Worm (Caenorhabditis elegans): ENCODE results near the gene C26B2.7.
A peak's percentile ranks its signal among the peaks of the same experiment; 100 is the strongest.

C26B2.7 gene

ce11 chrIV:8015726-8016312, at the start of gene C26B2.7:
TSS of gene C26B2.7 (plus strand) at chrIV:8016274.
- TF ChIP-seq ces-1 (GFP tag; optimal IDR thresholded peaks at IDR 0.05) (peak; percentile 70), mls-2 (tag; optimal IDR thresholded peaks at IDR 0.05) (peak; percentile 34), ham-2 (GFP tag; optimal IDR thresholded peaks at IDR 0.05) (peak; percentile 31), mep-1 (tag; optimal IDR thresholded peaks at IDR 0.05) (peak; percentile 20), sptf-1 (tag; optimal IDR thresholded peaks at IDR 0.05) (peak; percentile 79), unc-120 (tag; optimal IDR thresholded peaks at IDR 0.05; ENCODE audit: poor library complexity, severe bottlenecking) (peak; percentile 18), bed-3 (GFP tag; optimal IDR thresholded peaks at IDR 0.05) (peak; percentile 3), lin-32 (GFP tag; optimal IDR thresholded peaks at IDR 0.05) (peak; percentile 22), M03D4.4 (tag; optimal IDR thresholded peaks at IDR 0.05) (peak; percentile 35), lsy-2 (tag; optimal IDR thresholded peaks at IDR 0.05) (peak; percentile 41), drap-1 (GFP tag; optimal IDR thresholded peaks at IDR 0.05) (peak; percentile 11)

- TF ChIP-seq mab-5 (tag; optimal IDR thresholded peaks at IDR 0.05) (no peak), ztf-11 (tag; optimal IDR thresholded peaks at IDR 0.05) (no peak), lsy-2 (tag; optimal IDR thresholded peaks at IDR 0.05) (no peak), M03D4.4 (tag; optimal IDR thresholded peaks at IDR 0.05) (no peak), sem-2 (GFP tag; optimal IDR thresholded peaks at IDR 0.05) (no peak), unc-62 (GFP tag; optimal IDR thresholded peaks at IDR 0.05) (no peak), nhr-2 (tag; optimal IDR thresholded peaks at IDR 0.05) (no peak), snpc-4 (tag; optimal IDR thresholded peaks at IDR 0.05) (no peak)
These were observed 49.1 kb upstream of the C26B2.7 start, which contains the start of gene F57H12.5 for ce11 chrIV:7967006-7967405. TSS of gene F57H12.5 (plus strand) at chrIV:7967306.

- TF ChIP-seq ceh-39 (tag; optimal IDR thresholded peaks at IDR 0.05) (no peak), lin-32 (GFP tag; optimal IDR thresholded peaks at IDR 0.05) (no peak), snpc-4 (tag; optimal IDR thresholded peaks at IDR 0.05) (no peak), nhr-12 (tag; optimal IDR thresholded peaks at IDR 0.05) (no peak)
These were observed 39.9 kb upstream of the C26B2.7 start, which contains the start of gene F57H12.6 for ce11 chrIV:7976210-7976609. TSS of gene F57H12.6 (minus strand) at chrIV:7976310.

- TF ChIP-seq zip-8 (tag; optimal IDR thresholded peaks at IDR 0.05) = no peak
- TF ChIP-seq hlh-1 (tag; optimal IDR thresholded peaks at IDR 0.05) = no peak
- no peak for TF ChIP-seq lin-32 (GFP tag; optimal IDR thresholded peaks at IDR 0.05)
- TF ChIP-seq ztf-11 (tag; optimal IDR thresholded peaks at IDR 0.05) = no peak
- TF ChIP-seq lsy-2 (tag; optimal IDR thresholded peaks at IDR 0.05) = no peak
- no peak for TF ChIP-seq nhr-76 (tag; optimal IDR thresholded peaks at IDR 0.05)
- no peak for TF ChIP-seq tbx-8 (GFP tag; optimal IDR thresholded peaks at IDR 0.05)
- TF ChIP-seq ham-2 (GFP tag; optimal IDR thresholded peaks at IDR 0.05) = no peak
- TF ChIP-seq cnd-1 (tag; optimal IDR thresholded peaks at IDR 0.05) = no peak
- TF ChIP-seq sem-2 (GFP tag; optimal IDR thresholded peaks at IDR 0.05) = no peak
- TF ChIP-seq elt-1 (tag; optimal IDR thresholded peaks at IDR 0.05; ENCODE audit: borderline replicate concordance, insufficient read depth) = no peak
- no peak for TF ChIP-seq unc-62 (GFP tag; optimal IDR thresholded peaks at IDR 0.05)
- TF ChIP-seq unc-120 (tag; optimal IDR thresholded peaks at IDR 0.05; ENCODE audit: poor library complexity, severe bottlenecking) = no peak
- no peak for TF ChIP-seq pha-4 (tag; optimal IDR thresholded peaks at IDR 0.05)
- TF ChIP-seq drap-1 (GFP tag; optimal IDR thresholded peaks at IDR 0.05) = no peak
- TF ChIP-seq blmp-1 (tag; optimal IDR thresholded peaks at IDR 0.05) = no peak
These were observed 38.6 kb upstream of the C26B2.7 start, which contains the start of gene ora-1 for ce11 chrIV:7977452-7977940. TSS of gene ora-1 (plus strand) at chrIV:7977890.

DNA sequence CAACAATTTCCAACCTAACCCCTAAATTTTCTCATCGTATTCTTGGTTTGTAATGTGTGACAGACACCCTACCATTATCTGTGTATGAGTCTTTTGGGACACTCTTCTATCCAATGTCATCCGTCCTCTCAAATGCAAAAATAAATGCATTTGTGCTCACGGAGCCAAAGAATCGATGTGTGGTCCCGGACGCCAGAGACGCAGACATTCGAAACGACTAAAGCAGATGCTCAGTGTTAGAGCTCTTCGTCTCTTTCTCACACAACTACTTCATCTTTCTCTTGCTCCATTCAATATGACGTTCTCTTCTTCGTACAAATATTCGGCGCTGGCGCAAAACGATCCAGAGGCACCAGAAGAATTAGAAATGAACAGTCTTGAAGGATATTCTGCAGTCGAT, 36.5 kb upstream of the C26B2.7 start, which contains the start of gene unc-24:
Gene unc-24, plus strand, starts transcription at position 283 of the 400 bp plus-strand sequence.
- TF ChIP-seq cnd-1 (tag; optimal IDR thresholded peaks at IDR 0.05) = no peak
- no peak for TF ChIP-seq lsy-2 (tag; optimal IDR thresholded peaks at IDR 0.05)
- TF ChIP-seq ceh-39 (tag; optimal IDR thresholded peaks at IDR 0.05) = no peak
- TF ChIP-seq nhr-2 (tag; optimal IDR thresholded peaks at IDR 0.05) = no peak
- TF ChIP-seq unc-120 (tag; optimal IDR thresholded peaks at IDR 0.05; ENCODE audit: poor library complexity, severe bottlenecking) = peak; percentile 11
- no peak for TF ChIP-seq bed-3 (GFP tag; optimal IDR thresholded peaks at IDR 0.05)
- no peak for TF ChIP-seq blmp-1 (tag; optimal IDR thresholded peaks at IDR 0.05)
- TF ChIP-seq ces-1 (GFP tag; optimal IDR thresholded peaks at IDR 0.05) = peak; percentile 98
- no peak for TF ChIP-seq nhr-12 (tag; optimal IDR thresholded peaks at IDR 0.05)
- TF ChIP-seq unc-62 (GFP tag; optimal IDR thresholded peaks at IDR 0.05) = peak; percentile 22
- TF ChIP-seq lin-32 (GFP tag; optimal IDR thresholded peaks at IDR 0.05) = no peak
- no peak for TF ChIP-seq ceh-43 (GFP tag; optimal IDR thresholded peaks at IDR 0.05)
- no peak for TF ChIP-seq mab-5 (tag; optimal IDR thresholded peaks at IDR 0.05)
- TF ChIP-seq elt-1 (tag; optimal IDR thresholded peaks at IDR 0.05; ENCODE audit: borderline replicate concordance, insufficient read depth) = no peak
- no peak for TF ChIP-seq flh-1 (GFP tag; optimal IDR thresholded peaks at IDR 0.05)
- no peak for TF ChIP-seq unc-39 (tag; optimal IDR thresholded peaks at IDR 0.05)
- TF ChIP-seq snpc-4 (tag; optimal IDR thresholded peaks at IDR 0.05) = no peak
- TF ChIP-seq ceh-83 (GFP tag; optimal IDR thresholded peaks at IDR 0.05) = no peak
